Fruit fly (Drosophila melanogaster): ENCODE results near the gene CG34109.

Gene CG34109

DNA sequence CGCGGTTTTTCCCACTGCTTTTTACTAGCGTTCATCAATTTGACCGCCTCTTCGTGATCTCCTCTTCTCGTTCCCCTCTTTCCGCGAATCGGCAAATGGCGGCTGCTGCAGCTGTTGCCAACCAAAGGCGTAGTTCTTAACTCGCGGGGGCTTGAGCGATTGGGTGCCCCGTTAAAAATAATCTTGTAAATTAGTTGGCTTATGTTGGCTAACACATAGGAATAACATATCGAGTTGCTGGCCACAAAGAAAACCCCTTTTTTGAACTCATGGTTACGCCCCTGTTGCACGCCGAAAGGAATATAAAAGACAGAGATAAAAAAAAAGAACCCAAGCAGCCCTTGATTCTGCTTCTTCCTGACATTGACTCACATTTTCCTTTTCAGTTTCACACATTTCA is 36.7 kb upstream of the CG34109 start (continued):
- TF ChIP-seq B-H2 (GFP tag; optimal IDR thresholded peaks at IDR 0.05) = no peak
- no peak for TF ChIP-seq Trl (optimal IDR thresholded peaks at IDR 0.05)
- peak; percentile 79 for TF ChIP-seq Trl (GFP tag; optimal IDR thresholded peaks at IDR 0.05)
- peak; percentile 79 for TF ChIP-seq CG9727 (GFP tag; optimal IDR thresholded peaks at IDR 0.05)
- TF ChIP-seq bbx (GFP tag; IDR thresholded peaks at IDR 0.05; ENCODE audit: partially characterized antibody) = no peak
- TF ChIP-seq E2f2 (GFP tag; IDR thresholded peaks at IDR 0.05) = no peak
- TF ChIP-seq dm (GFP tag; optimal IDR thresholded peaks at IDR 0.05) = no peak
- no peak for TF ChIP-seq HLH4C (GFP tag; IDR thresholded peaks at IDR 0.05; ENCODE audit: partially characterized antibody)
- TF ChIP-seq CG10431 (GFP tag; optimal IDR thresholded peaks at IDR 0.05) = no peak
- TF ChIP-seq Hmx (GFP tag; optimal IDR thresholded peaks at IDR 0.05) = no peak
- no peak for TF ChIP-seq Sry-δ (GFP tag; optimal IDR thresholded peaks at IDR 0.05)
- TF ChIP-seq CG9876 (GFP tag; optimal IDR thresholded peaks at IDR 0.05) = peak; percentile 5
- TF ChIP-seq mam (GFP tag; optimal IDR thresholded peaks at IDR 0.05) = peak; percentile 58
- peak; percentile 71 for TF ChIP-seq CG5953 (GFP tag; IDR thresholded peaks at IDR 0.05)
- TF ChIP-seq Taf1 (GFP tag; IDR thresholded peaks at IDR 0.05) = no peak
- peak; percentile 81 for TF ChIP-seq ase (GFP tag; IDR thresholded peaks at IDR 0.05)
- TF ChIP-seq wor (GFP tag; IDR thresholded peaks at IDR 0.05) = peak; percentile 67
- peak; percentile 36 for TF ChIP-seq CG18764 (GFP tag; optimal IDR thresholded peaks at IDR 0.05)
- no peak for TF ChIP-seq amos (GFP tag; IDR thresholded peaks at IDR 0.05; ENCODE audit: partially characterized antibody)
- peak; percentile 62; the same call in 2 of the 3 replicates for TF ChIP-seq CG17361 (GFP tag; IDR thresholded peaks at IDR 0.05)
- no peak for TF ChIP-seq CG31388 (GFP tag; optimal IDR thresholded peaks at IDR 0.05)
- TF ChIP-seq kah (GFP tag; optimal IDR thresholded peaks at IDR 0.05) = no peak
- TF ChIP-seq NK7.1 (GFP tag; optimal IDR thresholded peaks at IDR 0.05) = peak; percentile 60
- TF ChIP-seq Scr (GFP tag; IDR thresholded peaks at IDR 0.05; ENCODE audit: partially characterized antibody) = no peak
- TF ChIP-seq klu (GFP tag; IDR thresholded peaks at IDR 0.05) = peak; percentile 54; the same call in 1 of the 2 replicates
- no peak for TF ChIP-seq ash1 (GFP tag; optimal IDR thresholded peaks at IDR 0.05)
- TF ChIP-seq tup (GFP tag; optimal IDR thresholded peaks at IDR 0.05) = peak; percentile 24
- TF ChIP-seq tin (GFP tag; optimal IDR thresholded peaks at IDR 0.05) = peak; percentile 71
- peak; percentile 67 for TF ChIP-seq CG11504 (tag; optimal IDR thresholded peaks at IDR 0.05)
- TF ChIP-seq sna (GFP tag; IDR thresholded peaks at IDR 0.05; ENCODE audit: partially characterized antibody) = no peak
- peak; percentile 84 for TF ChIP-seq pnt (GFP tag; optimal IDR thresholded peaks at IDR 0.05)
- TF ChIP-seq usp (GFP tag; optimal IDR thresholded peaks at IDR 0.05) = no peak
- peak; percentile 60 for TF ChIP-seq CG8388 (GFP tag; optimal IDR thresholded peaks at IDR 0.05)
- TF ChIP-seq p53 (GFP tag; optimal IDR thresholded peaks at IDR 0.05) = no peak
- TF ChIP-seq Camta (GFP tag; optimal IDR thresholded peaks at IDR 0.05) = peak; percentile 71
- no peak for TF ChIP-seq CG42726 (GFP tag; IDR thresholded peaks at IDR 0.05; ENCODE audit: partially characterized antibody)
- TF ChIP-seq CG1233 (GFP tag; optimal IDR thresholded peaks at IDR 0.05) = peak; percentile 63
- TF ChIP-seq CG2129 (GFP tag; IDR thresholded peaks at IDR 0.05; ENCODE audit: partially characterized antibody) = no peak
- peak; percentile 85 for TF ChIP-seq CG14441 (GFP tag; IDR thresholded peaks at IDR 0.05)
- peak; percentile 82 for TF ChIP-seq CG6272 (GFP tag; IDR thresholded peaks at IDR 0.05)
- TF ChIP-seq so (GFP tag; IDR thresholded peaks at IDR 0.05) = 0 out of 3 replicates have a peak, but pooled peaks have one; percentile 30
- peak; percentile 87 for TF ChIP-seq fd96Cb (tag; optimal IDR thresholded peaks at IDR 0.05)
- peak; percentile 75 for TF ChIP-seq unpg (GFP tag; optimal IDR thresholded peaks at IDR 0.05)
- TF ChIP-seq grn (GFP tag; optimal IDR thresholded peaks at IDR 0.05) = no peak
- TF ChIP-seq CG33213 (GFP tag; optimal IDR thresholded peaks at IDR 0.05) = peak; percentile 67
- TF ChIP-seq CG2712 (tag; optimal IDR thresholded peaks at IDR 0.05) = peak; percentile 85
- TF ChIP-seq CG12236 (GFP tag; optimal IDR thresholded peaks at IDR 0.05) = peak; percentile 67
- peak; percentile 56; the same call in 1 of the 2 replicates for TF ChIP-seq CG11696 (GFP tag; IDR thresholded peaks at IDR 0.05)
- TF ChIP-seq CG1647 (GFP tag; optimal IDR thresholded peaks at IDR 0.05) = peak; percentile 10
- peak; percentile 56 for TF ChIP-seq Usf (GFP tag; optimal IDR thresholded peaks at IDR 0.05)
- peak; percentile 63 for TF ChIP-seq CG14710 (tag; optimal IDR thresholded peaks at IDR 0.05)
- peak; percentile 91 for TF ChIP-seq vvl (GFP tag; IDR thresholded peaks at IDR 0.05)
